Fruit fly (Drosophila melanogaster) whole organism, wandering third instar larva: ENCODE measurements around the gene kri.

Experiments
- CG32264 ChIP-seq: fragments of 200-800 bp; sonication (Bioruptor generic); optimal IDR thresholded peaks from 2 replicates; lab custom pipeline; 2016; ENCODE audit warnings: missing biosample characterization, missing genetic modification characterization
- CG9705 ChIP-seq: fragments of 200-800 bp; sonication (Bioruptor generic); optimal IDR thresholded peaks from 2 replicates; lab custom pipeline; 2018; ENCODE audit warnings: missing biosample characterization, mild to moderate bottlenecking, missing genetic modification characterization
- CrebA ChIP-seq: fragments of 200-800 bp; sonication (Bioruptor generic); optimal IDR thresholded peaks from 2 replicates; lab custom pipeline; 2016; ENCODE audit warnings: missing biosample characterization, mild to moderate bottlenecking, missing genetic modification characterization, borderline replicate concordance
- Dfd ChIP-seq: fragments of >200 bp; optimal IDR thresholded peaks from 2 replicates; lab custom pipeline; 2017; ENCODE audit warnings: missing biosample characterization, missing genetic modification characterization
- Dif ChIP-seq: fragments of 200-275, 200-300 bp; sonication (Bioruptor generic); optimal IDR thresholded peaks from 2 replicates; lab custom pipeline; 2018; ENCODE audit warnings: missing biosample characterization, missing genetic modification characterization; ENCODE audit not compliant: partially characterized antibody
- GATAd ChIP-seq: sonication (Bioruptor generic); optimal IDR thresholded peaks from 2 replicates; lab custom pipeline; 2016; ENCODE audit warnings: missing biosample characterization, missing genetic modification characterization
- HLH106 ChIP-seq: fragments of 200-800 bp; optimal IDR thresholded peaks from 3 replicates; lab custom pipeline; 2019; ENCODE audit warnings: missing biosample characterization, mild to moderate bottlenecking, missing genetic modification characterization, moderate library complexity
- Hnf4 ChIP-seq: fragments of 200-800 bp; sonication (Bioruptor generic); optimal IDR thresholded peaks from 2 replicates; lab custom pipeline; 2016; ENCODE audit warnings: missing biosample characterization, mild to moderate bottlenecking, missing genetic modification characterization
- Hr83 ChIP-seq: fragments of 200-300 bp; sonication (Bioruptor generic); optimal IDR thresholded peaks from 2 replicates; lab custom pipeline; 2016; ENCODE audit warnings: missing biosample characterization, mild to moderate bottlenecking, missing genetic modification characterization, moderate library complexity; ENCODE audit not compliant: poor library complexity, severe bottlenecking
- Jra ChIP-seq: sonication (Bioruptor generic); optimal IDR thresholded peaks from 2 replicates; lab custom pipeline; 2016; ENCODE audit warnings: missing biosample characterization, missing genetic modification characterization
- Mio ChIP-seq: sonication (Bioruptor generic); optimal IDR thresholded peaks from 2 replicates; lab custom pipeline; 2016; ENCODE audit warnings: missing biosample characterization, missing genetic modification characterization
- Myc ChIP-seq: fragments of >200 bp; optimal IDR thresholded peaks from 2 replicates; lab custom pipeline; 2017
- N ChIP-seq: fragments of >200 bp; optimal IDR thresholded peaks from 2 replicates; lab custom pipeline; 2018; ENCODE audit warnings: missing biosample characterization, missing external identifiers, missing genetic modification characterization
- OdsH ChIP-seq: fragments of 200-800 bp; sonication (Bioruptor generic); optimal IDR thresholded peaks from 2 replicates; lab custom pipeline; 2016; ENCODE audit warnings: missing biosample characterization, mild to moderate bottlenecking, missing genetic modification characterization
- Rel ChIP-seq, 2 experiments: fragments of 200-800 bp; sonication (Bioruptor generic) in 1 of 2; optimal IDR thresholded peaks; 2 replicates in 1 of 2; 3 replicates in 1 of 2; lab custom pipeline; 2016 to 2019; ENCODE audit warnings: mild to moderate bottlenecking in 2 of 2, missing biosample characterization in 2 of 2, missing genetic modification characterization in 2 of 2, moderate library complexity in 1 of 2
- Sp1 ChIP-seq: fragments of 200-800 bp; sonication (Bioruptor generic); optimal IDR thresholded peaks from 3 replicates; lab custom pipeline; 2019; ENCODE audit warnings: missing biosample characterization, mild to moderate bottlenecking, missing genetic modification characterization, moderate library complexity
- Vsx2 ChIP-seq: fragments of 200-300, 225-300 bp; sonication (Bioruptor generic); optimal IDR thresholded peaks from 2 replicates; lab custom pipeline; 2018; ENCODE audit warnings: missing biosample characterization, missing genetic modification characterization; ENCODE audit not compliant: partially characterized antibody
- brk ChIP-seq: fragments of 200-800 bp; sonication (Bioruptor generic); optimal IDR thresholded peaks from 2 replicates; lab custom pipeline; 2016; ENCODE audit warnings: missing biosample characterization, mild to moderate bottlenecking, missing genetic modification characterization
- dl ChIP-seq, 2 experiments: fragments of 175-275, 200-275 bp in 1 of 2; fragments of 200-275 bp in 1 of 2; sonication (Bioruptor generic); optimal IDR thresholded peaks; lab custom pipeline; 2018; ENCODE audit warnings: mild to moderate bottlenecking in 2 of 2, missing biosample characterization in 2 of 2, missing genetic modification characterization in 2 of 2, moderate library complexity in 2 of 2; ENCODE audit not compliant: partially characterized antibody in 2 of 2, insufficient read depth in 1 of 2
- dmrt93B ChIP-seq: fragments of 200-800 bp; sonication (Bioruptor generic); optimal IDR thresholded peaks from 2 replicates; lab custom pipeline; 2018; ENCODE audit warnings: missing biosample characterization, mild to moderate bottlenecking, missing genetic modification characterization
- dsf ChIP-seq: sonication (Bioruptor generic); optimal IDR thresholded peaks from 2 replicates; lab custom pipeline; 2016; ENCODE audit warnings: missing biosample characterization, missing genetic modification characterization, borderline replicate concordance
- ey ChIP-seq: fragments of 200-800 bp; sonication (Bioruptor generic); optimal IDR thresholded peaks from 2 replicates; lab custom pipeline; 2016; ENCODE audit warnings: missing biosample characterization, missing genetic modification characterization
- foxo ChIP-seq, 2 experiments: fragments of 200-800 bp; sonication (Bioruptor generic); optimal IDR thresholded peaks; 2 replicates in 1 of 2; 3 replicates in 1 of 2; lab custom pipeline; 2016 to 2017; ENCODE audit warnings: missing biosample characterization in 2 of 2, missing genetic modification characterization in 2 of 2
- fru ChIP-seq: fragments of 200-800 bp; sonication (Bioruptor generic); optimal IDR thresholded peaks from 3 replicates; lab custom pipeline; 2016; ENCODE audit warnings: missing biosample characterization, mild to moderate bottlenecking, missing genetic modification characterization
- h ChIP-seq: fragments of 200-800 bp; sonication (Bioruptor generic); optimal IDR thresholded peaks from 3 replicates; lab custom pipeline; 2016; ENCODE audit warnings: missing biosample characterization, mild to moderate bottlenecking, missing genetic modification characterization
- jim ChIP-seq: fragments of 175-275, 200-325 bp; sonication (Bioruptor generic); optimal IDR thresholded peaks from 2 replicates; lab custom pipeline; 2016; ENCODE audit warnings: missing biosample characterization, mild to moderate bottlenecking, missing genetic modification characterization
- pan ChIP-seq: fragments of >200 bp; optimal IDR thresholded peaks from 2 replicates; lab custom pipeline; 2017
- psq ChIP-seq: fragments of 200-800 bp; sonication (Bioruptor generic); optimal IDR thresholded peaks from 3 replicates; lab custom pipeline; 2017; ENCODE audit warnings: missing biosample characterization, mild to moderate bottlenecking, missing genetic modification characterization, moderate library complexity
- rgr ChIP-seq: fragments of 200-800 bp; sonication (Bioruptor generic); optimal IDR thresholded peaks from 3 replicates; lab custom pipeline; 2016; ENCODE audit warnings: missing biosample characterization, mild to moderate bottlenecking, missing genetic modification characterization
- sage ChIP-seq: fragments of 200-800 bp; sonication (Bioruptor generic); optimal IDR thresholded peaks from 2 replicates; lab custom pipeline; 2016; ENCODE audit warnings: missing biosample characterization, mild to moderate bottlenecking, missing genetic modification characterization
- sv ChIP-seq: fragments of 200-800 bp; sonication (Bioruptor generic); optimal IDR thresholded peaks from 3 replicates; lab custom pipeline; 2016; ENCODE audit warnings: missing biosample characterization, missing genetic modification characterization
- tai ChIP-seq: sonication (Bioruptor generic); optimal IDR thresholded peaks from 2 replicates; lab custom pipeline; 2016; ENCODE audit warnings: missing biosample characterization, missing genetic modification characterization
- usp ChIP-seq: fragments of >200 bp; optimal IDR thresholded peaks from 2 replicates; lab custom pipeline; 2017; ENCODE audit warnings: missing biosample characterization, missing genetic modification characterization
- woc ChIP-seq: sonication (Bioruptor generic); optimal IDR thresholded peaks from 2 replicates; lab custom pipeline; 2016; ENCODE audit warnings: missing biosample characterization, mild to moderate bottlenecking, missing genetic modification characterization

kri gene

dm6 chr3L:5810633-5811341 is at the start of gene kri, which contains the start of gene S6k:
kri (plus strand) TSS chr3L:5810973.
S6k (minus strand) TSS chr3L:5810931.
- TF ChIP-seq foxo (GFP tag; optimal IDR thresholded peaks at IDR 0.05; lab: Kevin White, UChicago) (peak in 1 of 2 experiments; percentile 15), Sp1 (GFP tag; lab: Kevin White, UChicago) (peak; percentile 40), Myc (lab: Kevin White, UChicago) (peak; percentile 22), fru (GFP tag; lab: Kevin White, UChicago) (peak; percentile 44), jim (peak; percentile 28), brk (no peak), Dfd (no peak), woc (no peak), Hr83 (GFP tag; lab: Kevin White, UChicago) (peak; percentile 88), ey (GFP tag; lab: Kevin White, UChicago) (peak; percentile 23), Rel (GFP tag; optimal IDR thresholded peaks at IDR 0.05; lab: Kevin White, UChicago) (no peak), Rel (tag; optimal IDR thresholded peaks at IDR 0.05; lab: Kevin White, UChicago) (peak; percentile 57), Hnf4 (peak; percentile 57), h (GFP tag; lab: Kevin White, UChicago) (peak; percentile 86)

DNA sequence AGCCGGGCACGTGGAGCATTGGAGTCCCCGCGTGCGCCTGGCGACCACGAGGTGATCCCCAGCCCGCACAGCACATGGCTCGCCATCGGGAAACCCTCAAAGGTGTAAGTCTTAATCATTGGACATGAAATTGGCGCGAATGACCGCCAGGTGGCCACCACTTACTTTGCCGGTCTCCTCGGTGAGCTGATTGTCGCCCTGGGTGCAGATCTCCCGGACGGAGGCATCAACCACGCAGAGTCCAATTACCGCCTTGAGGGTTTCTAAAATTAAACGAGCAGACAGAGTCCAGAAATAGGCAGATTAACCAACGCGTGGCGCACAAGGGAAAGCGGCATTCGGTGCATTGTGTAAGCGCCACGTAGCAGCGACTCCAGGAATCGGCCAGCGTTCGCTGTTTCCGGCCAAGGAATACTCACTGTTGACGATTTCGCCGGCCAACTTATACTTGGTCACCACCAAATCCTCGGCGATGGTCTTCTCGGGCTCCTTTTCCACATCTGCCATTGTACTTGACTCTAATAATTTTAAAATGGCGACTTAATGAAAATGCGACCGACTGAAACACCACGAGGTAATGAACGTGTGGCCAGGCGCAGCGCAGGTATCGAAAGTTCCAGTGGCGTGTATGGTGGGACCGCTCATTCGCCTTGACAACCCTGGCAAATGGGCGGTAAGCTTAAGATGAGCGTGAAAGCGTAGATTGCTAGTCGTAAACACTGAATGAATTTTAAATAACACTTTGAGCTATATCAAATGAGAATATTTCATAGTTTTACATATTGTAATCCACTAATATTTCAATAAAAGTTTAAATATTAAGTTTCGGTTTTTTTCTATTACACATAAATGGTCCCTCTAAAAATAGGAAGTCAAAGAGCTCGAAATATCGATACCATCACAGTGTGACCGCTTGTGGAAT is 45.6 kb upstream of the kri start, which contains the start of gene CG10576:
TSS of gene CG10576 (minus strand) at position 781 of the 922 bp plus-strand sequence.
- TF ChIP-seq pan (no peak), tai (GFP tag; lab: Kevin White, UChicago) (no peak), dsf (GFP tag; lab: Kevin White, UChicago) (no peak), N (GFP tag; lab: Kevin White, UChicago) (no peak), h (GFP tag; lab: Kevin White, UChicago) (no peak), Dfd (no peak), psq (peak; percentile 40), Sp1 (GFP tag; lab: Kevin White, UChicago) (no peak), Myc (lab: Kevin White, UChicago) (peak; percentile 79), fru (GFP tag; lab: Kevin White, UChicago) (no peak), ey (GFP tag; lab: Kevin White, UChicago) (no peak), CrebA (GFP tag; lab: Kevin White, UChicago) (no peak)

- TF ChIP-seq tai (GFP tag; lab: Kevin White, UChicago) (no peak), sage (GFP tag; lab: Kevin White, UChicago) (no peak), jim (no peak), N (GFP tag; lab: Kevin White, UChicago) (no peak), dl (GFP tag; optimal IDR thresholded peaks at IDR 0.05; lab: Kevin White, UChicago; ENCODE audit: insufficient read depth in 1 of 2, partially characterized antibody in 2 of 2) (no peak), dsf (GFP tag; lab: Kevin White, UChicago) (no peak), GATAd (GFP tag; lab: Kevin White, UChicago) (no peak), pan (no peak), CrebA (GFP tag; lab: Kevin White, UChicago) (no peak), HLH106 (tag; lab: Kevin White, UChicago) (no peak), usp (no peak), sv (GFP tag; lab: Kevin White, UChicago) (no peak), CG9705 (no peak), Hnf4 (no peak)
These were observed 45.0 kb upstream of the kri start, which contains the start of gene Txl for dm6 chr3L:5765844-5766200. Txl (plus strand) TSS chr3L:5765846.

DNA sequence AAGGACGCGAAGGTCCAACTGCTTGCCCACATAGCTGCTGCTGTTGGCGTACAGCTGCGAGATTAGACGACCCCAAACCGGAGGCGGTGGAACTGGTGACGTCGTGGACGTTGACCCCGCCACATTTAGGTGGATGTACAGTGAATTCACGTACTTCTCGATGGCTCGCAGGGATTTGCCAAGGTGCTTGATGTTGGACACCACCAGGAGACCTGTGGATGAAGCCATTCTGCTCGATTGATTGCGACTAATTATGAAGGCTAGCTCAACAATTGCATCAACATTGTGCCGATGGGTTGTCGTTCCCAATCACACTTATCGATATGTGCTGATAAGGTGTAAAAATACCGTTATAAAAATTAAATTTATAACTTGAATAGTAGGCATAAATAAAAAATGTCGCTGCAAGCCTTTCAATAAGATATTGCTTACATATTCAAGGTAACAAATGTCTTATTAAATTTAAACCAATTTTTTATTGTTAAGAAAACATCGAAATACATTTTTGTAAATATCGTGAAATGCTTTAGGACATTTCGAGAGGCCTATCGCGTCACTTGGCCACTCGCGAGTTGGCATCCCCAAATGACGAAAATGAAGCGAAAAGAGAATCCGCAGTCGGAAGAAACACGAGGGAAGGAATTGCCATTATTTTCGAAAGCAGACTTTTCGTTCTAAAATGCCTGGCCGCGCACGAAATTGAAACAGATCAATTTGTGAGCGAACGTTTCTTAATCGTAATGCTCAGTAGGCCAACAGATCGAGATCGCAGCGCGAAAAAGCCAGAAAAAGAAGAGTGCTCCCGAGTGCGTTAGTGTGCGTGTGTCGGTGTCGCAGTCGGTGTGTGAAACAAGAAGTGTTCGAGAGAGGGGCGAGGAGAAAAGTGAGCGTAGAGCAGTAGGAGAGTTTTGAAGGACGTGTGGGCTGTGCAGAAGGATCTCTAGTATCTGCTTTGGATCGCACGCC is 42.0 kb upstream of the kri start, which contains the start of the genes Ppat-Dpck and scny:
TSS of gene Ppat-Dpck (minus strand) at position 263 of the 966 bp plus-strand sequence.
TSS of gene scny (plus strand) at position 471 of the 966 bp plus-strand sequence.
- TF ChIP-seq dmrt93B (GFP tag; lab: Kevin White, UChicago) (no peak), Jra (GFP tag; lab: Kevin White, UChicago) (peak; percentile 76), fru (GFP tag; lab: Kevin White, UChicago) (no peak), foxo (GFP tag; optimal IDR thresholded peaks at IDR 0.05; lab: Kevin White, UChicago) (peak in 1 of 2 experiments; percentile 43), Vsx2 (no peak), Rel (GFP tag; optimal IDR thresholded peaks at IDR 0.05; lab: Kevin White, UChicago) (no peak), Rel (tag; optimal IDR thresholded peaks at IDR 0.05; lab: Kevin White, UChicago) (peak; percentile 21), dl (GFP tag; optimal IDR thresholded peaks at IDR 0.05; lab: Kevin White, UChicago; ENCODE audit: insufficient read depth in 1 of 2, partially characterized antibody in 2 of 2) (no peak), jim (no peak), OdsH (peak; percentile 1), Hnf4 (no peak), rgr (GFP tag; lab: Kevin White, UChicago) (peak; percentile 35), Dif (GFP tag; lab: Kevin White, UChicago) (no peak), Sp1 (GFP tag; lab: Kevin White, UChicago) (peak; percentile 33), Hr83 (GFP tag; lab: Kevin White, UChicago) (peak; percentile 18), HLH106 (tag; lab: Kevin White, UChicago) (peak; percentile 13), N (GFP tag; lab: Kevin White, UChicago) (peak; percentile 49), psq (peak; percentile 99), pan (no peak), Mio (GFP tag; lab: Kevin White, UChicago) (no peak), CG32264 (GFP tag; lab: Kevin White, UChicago) (no peak), h (GFP tag; lab: Kevin White, UChicago) (peak; percentile 57)
